Worm (Caenorhabditis elegans) whole organism, late embryonic: ENCODE measurements around the gene skih-2.

ENCODE experiments used
- C08G9.2 ChIP-seq: sonication (generic microtip); optimal IDR thresholded peaks from 2 replicates; lab custom pipeline; 2016; ENCODE audit warnings: mild to moderate bottlenecking, missing genetic modification characterization, moderate library complexity, missing compliant biosample characterization
- C38D4.7 ChIP-seq: fragments of 200-800 bp; sonication (Bioruptor generic); optimal IDR thresholded peaks from 2 replicates; lab custom pipeline; 2018; ENCODE audit warnings: mild to moderate bottlenecking, missing genetic modification characterization, moderate library complexity, missing compliant biosample characterization
- F13H6.1 ChIP-seq: sonication (generic microtip); optimal IDR thresholded peaks from 2 replicates; lab custom pipeline; 2016; ENCODE audit warnings: missing genetic modification characterization, missing compliant biosample characterization
- K02D7.2 ChIP-seq: sonication (generic microtip); optimal IDR thresholded peaks from 2 replicates; lab custom pipeline; 2017; ENCODE audit warnings: mild to moderate bottlenecking, missing genetic modification characterization, missing compliant biosample characterization
- ahr-1 ChIP-seq: sonication (generic microtip); optimal IDR thresholded peaks from 2 replicates; lab custom pipeline; 2016; ENCODE audit warnings: missing genetic modification characterization, missing compliant biosample characterization
- ceh-14 ChIP-seq: sonication (generic microtip); optimal IDR thresholded peaks from 2 replicates; lab custom pipeline; 2016; ENCODE audit warnings: missing genotype, missing genetic modification characterization, missing compliant biosample characterization
- ceh-18 ChIP-seq: sonication (generic microtip); optimal IDR thresholded peaks from 2 replicates; lab custom pipeline; 2016; ENCODE audit warnings: missing genetic modification characterization, missing compliant biosample characterization
- ceh-19 ChIP-seq: fragments of 200-800 bp; sonication (Bioruptor generic); optimal IDR thresholded peaks from 2 replicates; lab custom pipeline; 2018; ENCODE audit warnings: mild to moderate bottlenecking, missing genetic modification characterization, missing compliant biosample characterization
- ceh-2 ChIP-seq: sonication (generic microtip); optimal IDR thresholded peaks from 2 replicates; lab custom pipeline; 2016; ENCODE audit warnings: missing genotype, missing genetic modification characterization, missing compliant biosample characterization
- ceh-22 ChIP-seq: sonication (generic microtip); optimal IDR thresholded peaks from 2 replicates; lab custom pipeline; 2017; ENCODE audit warnings: missing biosample characterization, missing genetic modification characterization
- ceh-24 ChIP-seq: sonication (generic microtip); optimal IDR thresholded peaks from 2 replicates; lab custom pipeline; 2016; ENCODE audit warnings: mild to moderate bottlenecking, missing genetic modification characterization, missing compliant biosample characterization
- ceh-30 ChIP-seq: fragments of 150-350 bp; optimal IDR thresholded peaks from 2 replicates; lab custom pipeline; 2014; ENCODE audit warnings: missing biosample characterization, missing genetic modification characterization
- ceh-31 ChIP-seq: sonication (generic microtip); optimal IDR thresholded peaks from 2 replicates; lab custom pipeline; 2016; ENCODE audit warnings: missing genetic modification characterization, missing compliant biosample characterization
- ceh-48 ChIP-seq: sonication (generic microtip); optimal IDR thresholded peaks from 2 replicates; lab custom pipeline; 2016; ENCODE audit warnings: missing genetic modification characterization, inconsistent platforms, missing compliant biosample characterization
- ceh-9 ChIP-seq: sonication (generic microtip); optimal IDR thresholded peaks from 2 replicates; lab custom pipeline; 2016; ENCODE audit warnings: mild to moderate bottlenecking, missing genetic modification characterization, inconsistent platforms, missing compliant biosample characterization
- che-1 ChIP-seq: sonication (generic microtip); optimal IDR thresholded peaks from 2 replicates; lab custom pipeline; 2016; ENCODE audit warnings: mild to moderate bottlenecking, missing genetic modification characterization, missing compliant biosample characterization
- dmd-4 ChIP-seq: sonication (generic microtip); optimal IDR thresholded peaks from 2 replicates; lab custom pipeline; 2016; ENCODE audit warnings: borderline replicate concordance, missing genetic modification characterization, missing compliant biosample characterization
- elt-2 ChIP-seq: sonication (generic microtip); optimal IDR thresholded peaks from 2 replicates; lab custom pipeline; 2016; ENCODE audit warnings: missing genetic modification reagents, missing genetic modification characterization, missing compliant biosample characterization
- eyg-1 ChIP-seq: sonication (generic microtip); optimal IDR thresholded peaks from 2 replicates; lab custom pipeline; 2016; ENCODE audit warnings: missing genotype, missing genetic modification characterization, missing compliant biosample characterization
- fax-1 ChIP-seq: sonication (generic microtip); optimal IDR thresholded peaks from 2 replicates; lab custom pipeline; 2016; ENCODE audit warnings: missing genotype, missing genetic modification characterization, missing compliant biosample characterization
- fkh-10 ChIP-seq: fragments of 150-350 bp; optimal IDR thresholded peaks from 2 replicates; lab custom pipeline; 2014; ENCODE audit warnings: missing biosample characterization, missing genetic modification reagents, missing genetic modification characterization
- fkh-6 ChIP-seq: sonication (generic microtip); optimal IDR thresholded peaks from 2 replicates; lab custom pipeline; 2016; ENCODE audit warnings: missing genetic modification characterization, missing compliant biosample characterization
- hlh-13 ChIP-seq: fragments of 200-800 bp; sonication (Bioruptor generic); optimal IDR thresholded peaks from 2 replicates; lab custom pipeline; 2018; ENCODE audit warnings: mild to moderate bottlenecking, missing genetic modification characterization, missing compliant biosample characterization
- lim-6 ChIP-seq: sonication (generic microtip); optimal IDR thresholded peaks from 2 replicates; lab custom pipeline; 2016; ENCODE audit warnings: missing genetic modification characterization, missing compliant biosample characterization
- lin-11 ChIP-seq: fragments of 200-800 bp; sonication (Bioruptor generic); optimal IDR thresholded peaks from 2 replicates; lab custom pipeline; 2018; ENCODE audit warnings: mild to moderate bottlenecking, missing genetic modification characterization, missing compliant biosample characterization
- madf-2 ChIP-seq: sonication (generic microtip); optimal IDR thresholded peaks from 2 replicates; lab custom pipeline; 2017; ENCODE audit warnings: missing genetic modification characterization, missing compliant biosample characterization
- nfya-1 ChIP-seq: sonication (generic microtip); optimal IDR thresholded peaks from 2 replicates; lab custom pipeline; 2017; ENCODE audit warnings: missing genetic modification characterization, mild to moderate bottlenecking, missing compliant biosample characterization, antibody characterized with exemption, moderate library complexity
- nhr-11 ChIP-seq: fragments of 150-350 bp; optimal IDR thresholded peaks from 2 replicates; lab custom pipeline; 2014; ENCODE audit warnings: missing biosample characterization, missing genetic modification characterization
- nhr-232 ChIP-seq: sonication (generic microtip); optimal IDR thresholded peaks from 2 replicates; lab custom pipeline; 2016; ENCODE audit warnings: missing genetic modification characterization, missing compliant biosample characterization
- pha-2 ChIP-seq: sonication (generic microtip); optimal IDR thresholded peaks from 2 replicates; lab custom pipeline; 2017; ENCODE audit warnings: mild to moderate bottlenecking, missing genetic modification characterization, missing compliant biosample characterization
- pros-1 ChIP-seq: fragments of 150-350 bp; optimal IDR thresholded peaks from 2 replicates; lab custom pipeline; 2014; ENCODE audit warnings: missing biosample characterization, missing genetic modification reagents, missing genetic modification characterization
- ref-2 ChIP-seq: sonication (generic microtip); optimal IDR thresholded peaks from 2 replicates; lab custom pipeline; 2016; ENCODE audit warnings: missing genetic modification characterization, missing compliant biosample characterization
- rnt-1 ChIP-seq: sonication (generic microtip); optimal IDR thresholded peaks from 2 replicates; lab custom pipeline; 2016; ENCODE audit warnings: missing genetic modification characterization, missing compliant biosample characterization
- sdc-2 ChIP-seq: sonication (generic microtip); optimal IDR thresholded peaks from 2 replicates; lab custom pipeline; 2016; ENCODE audit warnings: missing genotype, missing genetic modification characterization, missing compliant biosample characterization
- sox-4 ChIP-seq: sonication (generic microtip); optimal IDR thresholded peaks from 2 replicates; lab custom pipeline; 2017; ENCODE audit warnings: mild to moderate bottlenecking, missing genetic modification characterization, inconsistent platforms, missing compliant biosample characterization
- syd-9 ChIP-seq: sonication (generic microtip); optimal IDR thresholded peaks from 2 replicates; lab custom pipeline; 2016; ENCODE audit warnings: mild to moderate bottlenecking, missing genetic modification characterization, moderate library complexity, missing compliant biosample characterization
- tbx-2 ChIP-seq: sonication (generic microtip); optimal IDR thresholded peaks from 2 replicates; lab custom pipeline; 2016; ENCODE audit warnings: missing genetic modification characterization, missing compliant biosample characterization
- tbx-7 ChIP-seq: sonication (generic microtip); optimal IDR thresholded peaks from 2 replicates; lab custom pipeline; 2016; ENCODE audit warnings: missing genotype, missing genetic modification characterization, missing compliant biosample characterization
- ttx-3 ChIP-seq: sonication (generic microtip); optimal IDR thresholded peaks from 2 replicates; lab custom pipeline; 2016; ENCODE audit warnings: missing genetic modification reagents, missing genetic modification characterization, missing compliant biosample characterization
- unc-3 ChIP-seq, 2 experiments: fragments of 200-800 bp in 1 of 2; sonication (Bioruptor generic) in 1 of 2; sonication (generic microtip) in 1 of 2; conservative IDR thresholded peaks in 1 of 2; optimal IDR thresholded peaks in 1 of 2; 2 replicates each; pipeline versions ENCODE4 v1.3.6 to Lab custom; 2016 to 2022; ENCODE audit warnings: missing compliant biosample characterization in 2 of 2, missing genetic modification characterization in 2 of 2, missing genetic modification reagents in 1 of 2
- unc-42 ChIP-seq: sonication (generic microtip); optimal IDR thresholded peaks from 2 replicates; lab custom pipeline; 2016; ENCODE audit warnings: missing genotype, missing genetic modification characterization, missing compliant biosample characterization
- zip-5 ChIP-seq: sonication (generic microtip); optimal IDR thresholded peaks from 2 replicates; lab custom pipeline; 2016; ENCODE audit warnings: missing genetic modification characterization, missing compliant biosample characterization
- ztf-16 ChIP-seq: sonication (generic microtip); optimal IDR thresholded peaks from 2 replicates; lab custom pipeline; 2017; ENCODE audit warnings: missing genetic modification characterization, missing compliant biosample characterization

skih-2 gene

ce11 chrIV:11183013-11183412, 40.8 kb upstream of the skih-2 start, which contains the start of gene prx-14:
Gene prx-14 (plus strand): TSS chrIV:11183132.
- TF ChIP-seq che-1 (no peak), elt-2 (tag; lab: Kevin White, UChicago) (peak; percentile 33), madf-2 (no peak), ceh-31 (tag; lab: Kevin White, UChicago) (no peak), ceh-48 (tag; lab: Kevin White, UChicago) (no peak), ttx-3 (tag; lab: Kevin White, UChicago) (no peak), pros-1 (tag; lab: Kevin White, UChicago) (no peak)

- no peak for TF ChIP-seq unc-3 (GFP tag; conservative IDR thresholded peaks at IDR 0.05; lab: Robert Waterston, UW)
- no peak for TF ChIP-seq unc-3 (tag; optimal IDR thresholded peaks at IDR 0.05; lab: Kevin White, UChicago)
- TF ChIP-seq rnt-1 (tag; lab: Kevin White, UChicago): no peak
- no peak for TF ChIP-seq madf-2
- no peak for TF ChIP-seq ceh-19 (GFP tag; lab: Kevin White, UChicago)
- TF ChIP-seq fkh-6 (tag; lab: Kevin White, UChicago): no peak
- TF ChIP-seq fkh-10 (GFP tag; lab: Kevin White, UChicago): no peak
- no peak for TF ChIP-seq pha-2 (tag; lab: Kevin White, UChicago)
- TF ChIP-seq elt-2 (tag; lab: Kevin White, UChicago): no peak
- TF ChIP-seq ceh-9 (tag; lab: Kevin White, UChicago): no peak
- no peak for TF ChIP-seq dmd-4 (tag; lab: Kevin White, UChicago)
- TF ChIP-seq lin-11 (tag; lab: Kevin White, UChicago): no peak
- no peak for TF ChIP-seq F13H6.1 (tag; lab: Kevin White, UChicago)
- no peak for TF ChIP-seq sox-4
- no peak for TF ChIP-seq pros-1 (tag; lab: Kevin White, UChicago)
Measured at ce11 chrIV:11180077-11180476, 37.9 kb upstream of the skih-2 start.

ce11 chrIV:11179123-11179740, 37.1 kb upstream of the skih-2 start, which contains the start of gene cpt-2:
Gene cpt-2 (plus strand): TSS chrIV:11179645.
- TF ChIP-seq tbx-2: peak; percentile 57
- peak; percentile 43 for TF ChIP-seq elt-2 (tag; lab: Kevin White, UChicago)
- TF ChIP-seq ceh-31 (tag; lab: Kevin White, UChicago): peak; percentile 73
- peak; percentile 27 for TF ChIP-seq ceh-18
- peak; percentile 53 for TF ChIP-seq nfya-1 (tag; lab: Kevin White, UChicago)
- peak; percentile 44 for TF ChIP-seq lim-6 (tag; lab: Kevin White, UChicago)
- TF ChIP-seq ref-2 (tag; lab: Kevin White, UChicago): peak; percentile 18
- TF ChIP-seq F13H6.1 (tag; lab: Kevin White, UChicago): peak; percentile 29
- peak; percentile 18 for TF ChIP-seq ceh-2 (tag; lab: Kevin White, UChicago)
- peak; percentile 13 for TF ChIP-seq ahr-1
- peak; percentile 25 for TF ChIP-seq zip-5
- peak; percentile 54 for TF ChIP-seq unc-42 (tag; lab: Kevin White, UChicago)
- peak; percentile 47 for TF ChIP-seq C08G9.2 (tag; lab: Kevin White, UChicago)
- peak; percentile 15 for TF ChIP-seq rnt-1 (tag; lab: Kevin White, UChicago)
- peak; percentile 49 for TF ChIP-seq ceh-14 (tag; lab: Kevin White, UChicago)
- TF ChIP-seq, all 69 proteins: peak for 15; not testable (repeated sequence) for 54

ce11 chrIV:11178495-11178894, 36.3 kb upstream of the skih-2 start, which contains the start of gene C08F8.9:
Gene C08F8.9 (minus strand): TSS chrIV:11178595.
- TF ChIP-seq F13H6.1 (tag; lab: Kevin White, UChicago) (no peak), eyg-1 (no peak), sdc-2 (tag; lab: Kevin White, UChicago) (no peak), hlh-13 (GFP tag; lab: Kevin White, UChicago) (no peak)

- TF ChIP-seq ceh-14 (tag; lab: Kevin White, UChicago) (no peak), zip-5 (no peak), ceh-24 (no peak), fax-1 (tag; lab: Kevin White, UChicago) (no peak), C38D4.7 (no peak), nhr-232 (no peak), syd-9 (tag; lab: Kevin White, UChicago) (no peak), hlh-13 (GFP tag; lab: Kevin White, UChicago) (no peak), ceh-22 (tag; lab: Kevin White, UChicago) (no peak), ceh-30 (tag; lab: Kevin White, UChicago) (no peak), K02D7.2 (tag; lab: Kevin White, UChicago) (no peak), ahr-1 (no peak), sdc-2 (tag; lab: Kevin White, UChicago) (no peak), ref-2 (tag; lab: Kevin White, UChicago) (no peak), ztf-16 (tag; lab: Kevin White, UChicago) (no peak), ceh-31 (tag; lab: Kevin White, UChicago) (no peak), nhr-11 (tag; lab: Kevin White, UChicago) (no peak), tbx-7 (no peak)
Measured at ce11 chrIV:11176967-11177366, 34.8 kb upstream of the skih-2 start, which contains the start of gene rap-3. Gene rap-3 (plus strand): TSS chrIV:11177267.
